Worm (Caenorhabditis elegans): ENCODE measurements around the gene acs-1.

acs-1 gene

ce11 chrV:6498441-6498840 is 26.3 kb upstream of the acs-1 start:
- TF ChIP-seq egl-27 (tag; optimal IDR thresholded peaks at IDR 0.05) (no peak), nhr-129 (tag; optimal IDR thresholded peaks at IDR 0.05) (peak; percentile 2)

- TF ChIP-seq C34F6.9 (tag; optimal IDR thresholded peaks at IDR 0.05) (no peak), ztf-1 (GFP tag; conservative IDR thresholded peaks at IDR 0.05) (no peak), nhr-77 (tag; optimal IDR thresholded peaks at IDR 0.05) (no peak), Y55F3AM.14 (GFP tag; optimal IDR thresholded peaks at IDR 0.05) (no peak), egl-27 (tag; optimal IDR thresholded peaks at IDR 0.05) (no peak), sma-9 (GFP tag; optimal IDR thresholded peaks at IDR 0.05) (no peak), sma-9 (tag; optimal IDR thresholded peaks at IDR 0.05) (no peak), fos-1 (tag; optimal IDR thresholded peaks at IDR 0.05) (no peak), nhr-6 (tag; optimal IDR thresholded peaks at IDR 0.05) (no peak)
Observed at ce11 chrV:6498903-6499302, 25.9 kb upstream of the acs-1 start, which contains the start of gene W01A11.1. W01A11.1 (plus strand) TSS chrV:6499224.

DNA sequence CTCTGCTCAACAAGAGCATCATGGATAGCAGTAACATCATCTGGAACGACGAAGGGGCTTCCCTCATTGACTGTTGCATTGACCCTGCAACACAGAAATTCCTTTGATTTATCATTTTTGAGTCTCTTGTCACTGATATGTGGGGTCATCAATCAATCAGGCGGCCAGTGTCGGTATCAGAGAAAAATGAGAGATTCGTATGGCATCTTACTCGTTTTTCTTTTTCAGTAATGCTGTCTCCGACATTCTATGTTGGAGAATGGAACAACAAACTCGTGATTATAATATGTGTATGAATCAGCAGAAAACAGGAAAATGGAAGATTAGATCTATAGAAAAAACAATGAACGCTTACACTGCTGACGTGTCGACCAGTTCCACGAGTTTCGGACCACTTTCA is 21.6 kb upstream of the acs-1 start:
- TF ChIP-seq sem-4 (tag; optimal IDR thresholded peaks at IDR 0.05) (no peak), nhr-10 (tag; optimal IDR thresholded peaks at IDR 0.05) (no peak), skn-1 (tag; optimal IDR thresholded peaks at IDR 0.05) (no peak), lin-39 (tag; optimal IDR thresholded peaks at IDR 0.05) (no peak), ztf-11 (tag; optimal IDR thresholded peaks at IDR 0.05) (no peak), fos-1 (tag; optimal IDR thresholded peaks at IDR 0.05) (peak; percentile 6), lin-13 (GFP tag; optimal IDR thresholded peaks at IDR 0.05) (no peak), nhr-129 (tag; optimal IDR thresholded peaks at IDR 0.05) (peak; percentile 43), crh-2 (tag; optimal IDR thresholded peaks at IDR 0.05) (peak; percentile 12), ZK546.5 (tag; optimal IDR thresholded peaks at IDR 0.05) (no peak), gmeb-1 (tag; optimal IDR thresholded peaks at IDR 0.05) (peak; percentile 9), sma-9 (GFP tag; optimal IDR thresholded peaks at IDR 0.05) (peak; percentile 42), sma-9 (tag; optimal IDR thresholded peaks at IDR 0.05) (no peak), mab-5 (tag; optimal IDR thresholded peaks at IDR 0.05) (peak; percentile 35), aly-2 (tag; optimal IDR thresholded peaks at IDR 0.05) (no peak), lin-11 (tag; optimal IDR thresholded peaks at IDR 0.05) (no peak), nhr-25 (tag; optimal IDR thresholded peaks at IDR 0.05) (peak; percentile 56)

DNA sequence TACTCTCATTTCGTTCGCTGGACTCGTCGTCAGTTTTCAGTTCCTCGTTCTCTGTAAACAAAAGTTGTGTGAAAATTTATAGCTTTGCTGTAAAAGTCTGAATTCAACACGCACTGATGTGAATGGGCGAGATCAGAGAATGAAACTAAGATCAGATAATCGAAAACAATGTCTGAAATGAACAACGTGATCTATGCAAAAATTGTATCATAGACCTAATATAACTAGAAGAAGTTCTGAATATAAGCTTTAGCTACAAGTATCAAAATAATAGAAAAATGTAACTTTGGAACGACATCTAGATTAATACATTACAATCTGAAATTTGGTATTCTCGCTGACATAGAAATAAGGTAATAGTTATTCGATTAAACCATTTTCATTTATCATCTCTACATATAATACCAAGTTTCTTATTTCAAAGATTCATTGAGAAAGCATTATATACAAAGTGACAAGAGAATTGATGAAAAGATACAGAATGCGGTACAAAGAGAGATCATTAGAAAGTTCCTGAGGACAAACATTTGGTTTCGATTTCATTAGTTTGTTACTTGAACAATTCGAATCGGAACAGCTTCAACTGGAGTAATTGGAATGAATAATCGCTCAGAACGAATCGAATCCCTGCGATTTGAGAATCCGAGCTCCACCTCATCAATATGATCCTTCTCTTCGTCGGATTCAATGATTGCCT is 20.5 kb upstream of the acs-1 start, which contains the start of gene moc-2:
TSS of gene moc-2 (minus strand) at position 51 of the 697 bp plus-strand sequence.
- TF ChIP-seq ama-1 (optimal IDR thresholded peaks at IDR 0.05) (no peak), alr-1 (tag; optimal IDR thresholded peaks at IDR 0.05) (no peak)

DNA sequence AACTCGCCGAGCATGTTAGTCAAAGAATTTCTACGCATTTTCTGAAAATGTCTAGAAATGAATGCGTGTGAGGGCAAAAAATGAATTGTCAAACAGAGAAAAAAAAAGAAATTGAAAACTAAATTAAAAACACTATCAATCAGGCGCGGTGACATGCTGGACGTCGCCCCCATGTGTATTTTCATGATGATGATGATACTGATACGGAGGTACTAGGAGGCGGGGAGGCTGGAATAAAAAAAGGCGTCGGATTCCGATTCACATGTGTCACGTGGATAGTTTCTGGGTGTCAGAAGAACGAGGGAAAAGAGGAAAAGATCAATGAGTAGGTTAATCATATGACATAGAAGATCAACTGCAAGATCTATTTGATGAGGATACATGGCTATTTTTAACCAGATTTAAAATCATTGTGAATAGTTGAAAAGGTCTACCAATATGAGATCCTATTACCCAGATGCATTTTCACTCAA is 19.4 kb upstream of the acs-1 start, which contains the start of gene W01A11.7:
TSS of gene W01A11.7 (minus strand) at position 51 of the 473 bp plus-strand sequence.
- no peak for TF ChIP-seq ZK546.5 (tag; optimal IDR thresholded peaks at IDR 0.05)
- TF ChIP-seq ztf-1 (GFP tag; conservative IDR thresholded peaks at IDR 0.05) = no peak
- TF ChIP-seq Y55F3AM.14 (GFP tag; optimal IDR thresholded peaks at IDR 0.05) = no peak
- no peak for TF ChIP-seq unc-62 (GFP tag; optimal IDR thresholded peaks at IDR 0.05)
- no peak for TF ChIP-seq sem-4 (tag; optimal IDR thresholded peaks at IDR 0.05)
- TF ChIP-seq nhr-12 (tag; optimal IDR thresholded peaks at IDR 0.05) = no peak
- TF ChIP-seq R02D3.7 (tag; optimal IDR thresholded peaks at IDR 0.05) = no peak
- TF ChIP-seq gmeb-1 (tag; optimal IDR thresholded peaks at IDR 0.05) = peak; percentile 34
- TF ChIP-seq ceh-82 (tag; optimal IDR thresholded peaks at IDR 0.05) = no peak
- no peak for TF ChIP-seq lin-39 (tag; optimal IDR thresholded peaks at IDR 0.05)
- TF ChIP-seq ztf-11 (tag; optimal IDR thresholded peaks at IDR 0.05) = no peak
- peak; percentile 78 for TF ChIP-seq sma-3 (GFP tag; optimal IDR thresholded peaks at IDR 0.05)
- no peak for TF ChIP-seq elt-1 (tag; optimal IDR thresholded peaks at IDR 0.05)
- no peak for TF ChIP-seq nhr-6 (tag; optimal IDR thresholded peaks at IDR 0.05)
- TF ChIP-seq dmd-4 (tag; optimal IDR thresholded peaks at IDR 0.05) = no peak
- no peak for TF ChIP-seq snpc-4 (tag; optimal IDR thresholded peaks at IDR 0.05)
- no peak for TF ChIP-seq mdl-1 (tag; optimal IDR thresholded peaks at IDR 0.05)
- TF ChIP-seq fos-1 (tag; optimal IDR thresholded peaks at IDR 0.05) = no peak
- TF ChIP-seq mab-5 (tag; optimal IDR thresholded peaks at IDR 0.05) = no peak
- no peak for TF ChIP-seq ztf-4 (tag; optimal IDR thresholded peaks at IDR 0.05)
- TF ChIP-seq sma-9 (GFP tag; optimal IDR thresholded peaks at IDR 0.05) = peak; percentile 47
- no peak for TF ChIP-seq sma-9 (tag; optimal IDR thresholded peaks at IDR 0.05)
- no peak for TF ChIP-seq elt-3 (tag; optimal IDR thresholded peaks at IDR 0.05)
- no peak for TF ChIP-seq lsy-2 (tag; optimal IDR thresholded peaks at IDR 0.05)
- peak; percentile 34 for TF ChIP-seq nhr-129 (tag; optimal IDR thresholded peaks at IDR 0.05)
- no peak for TF ChIP-seq C34F6.9 (tag; optimal IDR thresholded peaks at IDR 0.05)
- no peak for TF ChIP-seq blmp-1 (tag; optimal IDR thresholded peaks at IDR 0.05; ENCODE audit: insufficient read depth)
- no peak for TF ChIP-seq nhr-23 (tag; optimal IDR thresholded peaks at IDR 0.05)
- TF ChIP-seq crh-2 (tag; optimal IDR thresholded peaks at IDR 0.05) = no peak
- TF ChIP-seq aly-2 (tag; optimal IDR thresholded peaks at IDR 0.05) = no peak
- no peak for TF ChIP-seq egl-27 (tag; optimal IDR thresholded peaks at IDR 0.05)
- no peak for TF ChIP-seq unc-39 (tag; optimal IDR thresholded peaks at IDR 0.05)
- peak; percentile 48 for TF ChIP-seq nhr-25 (tag; optimal IDR thresholded peaks at IDR 0.05)
- no peak for TF ChIP-seq nhr-237 (tag; optimal IDR thresholded peaks at IDR 0.05)
- TF ChIP-seq nhr-21 (tag; optimal IDR thresholded peaks at IDR 0.05) = peak; percentile 18

Measured in whole organism, L2 larva.